Worm (Caenorhabditis elegans) whole organism, young adult: ENCODE measurements around the gene F35E8.1.

Experiments
- B0336.3 ChIP-seq: fragments of 200-800 bp; sonication (Bioruptor generic); IDR thresholded peaks from 2 replicates; pipeline ENCODE4 v1.3.6; 2022; ENCODE audit warnings: missing genetic modification characterization, missing compliant biosample characterization
- aptf-2 ChIP-seq: fragments of 200-800 bp; sonication (Bioruptor generic); conservative IDR thresholded peaks from 2 replicates; pipeline ENCODE4 v1.3.6; 2022; ENCODE audit warnings: missing genetic modification reagents, missing genetic modification characterization, missing compliant biosample characterization
- athp-1 ChIP-seq: sonication (generic microtip); optimal IDR thresholded peaks from 2 replicates; lab custom pipeline; 2017; ENCODE audit warnings: mild to moderate bottlenecking, missing genetic modification characterization, missing compliant biosample characterization
- gei-17 ChIP-seq: fragments of 200-800 bp; sonication (Bioruptor generic); optimal IDR thresholded peaks from 2 replicates; lab custom pipeline; 2018; ENCODE audit warnings: mild to moderate bottlenecking, missing genetic modification characterization, missing compliant biosample characterization
- let-607 ChIP-seq, 2 experiments: fragments of 200-800 bp in 1 of 2; sonication (Bioruptor generic) in 1 of 2; sonication (generic microtip) in 1 of 2; optimal IDR thresholded peaks; 2 replicates each; lab custom pipeline; 2016 to 2018; ENCODE audit warnings: mild to moderate bottlenecking in 2 of 2, missing compliant biosample characterization in 2 of 2, missing genetic modification characterization in 2 of 2, moderate library complexity in 2 of 2, missing genotype in 1 of 2
- lin-35 ChIP-seq, 3 experiments: fragments of 150-350 bp in 2 of 3; sonication (generic microtip) in 1 of 3; optimal IDR thresholded peaks; 2 replicates each; lab custom pipeline; 2014 to 2018; ENCODE audit warnings: missing biosample characterization in 3 of 3, missing genetic modification characterization in 3 of 3, missing genetic modification reagents in 3 of 3
- lsy-27 ChIP-seq: sonication (generic microtip); optimal IDR thresholded peaks from 2 replicates; lab custom pipeline; 2017; ENCODE audit warnings: missing genetic modification characterization, mild to moderate bottlenecking, missing compliant biosample characterization, antibody characterized with exemption, missing genotype, borderline replicate concordance; ENCODE audit not compliant: insufficient read depth
- nfya-1 ChIP-seq: sonication (generic microtip); optimal IDR thresholded peaks from 2 replicates; lab custom pipeline; 2017; ENCODE audit warnings: antibody characterized with exemption, missing compliant biosample characterization, missing genetic modification characterization, borderline replicate concordance; ENCODE audit not compliant: insufficient read depth
- rec-8 ChIP-seq, 2 experiments: sonication (generic microtip); optimal IDR thresholded peaks; 2 replicates each; lab custom pipeline; 2016; ENCODE audit warnings: mild to moderate bottlenecking in 2 of 2, missing genetic modification characterization in 2 of 2, missing genetic modification reagents in 2 of 2, missing genotype in 2 of 2, missing biosample characterization in 1 of 2, missing compliant biosample characterization in 1 of 2, moderate library complexity in 1 of 2
- snpc-4 ChIP-seq, 5 experiments: fragments of 150-350 bp in 1 of 5; sonication (generic microtip) in 4 of 5; optimal IDR thresholded peaks; 2 replicates each; lab custom pipeline; 2014 to 2018; ENCODE audit warnings: missing genetic modification characterization in 5 of 5, missing biosample characterization in 3 of 5, antibody characterized with exemption in 2 of 5, mild to moderate bottlenecking in 2 of 5, missing compliant biosample characterization in 2 of 5, missing genotype in 2 of 5, moderate library complexity in 2 of 5, missing genetic modification reagents in 1 of 5
- unc-62 ChIP-seq: fragments of 150-350 bp; optimal IDR thresholded peaks from 2 replicates; lab custom pipeline; 2014; ENCODE audit warnings: missing biosample characterization, missing genetic modification reagents, missing genetic modification characterization
- zim-3 ChIP-seq: sonication (generic microtip); optimal IDR thresholded peaks from 2 replicates; lab custom pipeline; 2017; ENCODE audit warnings: mild to moderate bottlenecking, missing genetic modification characterization, moderate library complexity, missing compliant biosample characterization

ce11 chrV:15928325-15928724 lies 22.9 kb upstream of the F35E8.1 start, which contains the start of gene pzf-1:
- no peak for TF ChIP-seq nfya-1 (tag; lab: Kevin White, UChicago)
- TF ChIP-seq snpc-4 (GFP tag; optimal IDR thresholded peaks at IDR 0.05; lab: Kevin White, UChicago), result no peak
- TF ChIP-seq snpc-4 (tag; optimal IDR thresholded peaks at IDR 0.05; lab: Kevin White, UChicago), result no peak
- no peak for TF ChIP-seq athp-1 (tag; lab: Kevin White, UChicago)
- no peak for TF ChIP-seq unc-62 (GFP tag; lab: Kevin White, UChicago)
- TF ChIP-seq let-607 (tag; optimal IDR thresholded peaks at IDR 0.05; lab: Kevin White, UChicago), result no peak
- no peak for TF ChIP-seq gei-17 (GFP tag; lab: Kevin White, UChicago)
- no peak for TF ChIP-seq zim-3 (tag; lab: Kevin White, UChicago)
- TF ChIP-seq B0336.3 (GFP tag; lab: Robert Waterston, UW), result no peak
- no peak for TF ChIP-seq rec-8 (tag; optimal IDR thresholded peaks at IDR 0.05; lab: Kevin White, UChicago)
- TF ChIP-seq aptf-2, result no peak
- TF ChIP-seq lin-35 (GFP tag; optimal IDR thresholded peaks at IDR 0.05; lab: Kevin White, UChicago), result no peak
- TF ChIP-seq lsy-27 (tag; lab: Kevin White, UChicago), result no peak
